Worm (Caenorhabditis elegans) whole organism, L2 larva: ENCODE results near the gene F19B6.1.
A peak's percentile ranks its signal among the peaks of the same experiment; 100 is the strongest.

Source experiments
- C34F6.9 ChIP-seq: fragments of 150-350 bp; optimal IDR thresholded peaks from 2 replicates; lab custom pipeline; 2014; ENCODE audit warnings: missing biosample characterization, missing genetic modification characterization
- F13H6.1 ChIP-seq: sonication (generic microtip); optimal IDR thresholded peaks from 2 replicates; lab custom pipeline; 2016; ENCODE audit warnings: missing genetic modification characterization, missing compliant biosample characterization
- Y55F3AM.14 ChIP-seq: fragments of 200-800 bp; sonication (Bioruptor generic); optimal IDR thresholded peaks from 2 replicates; lab custom pipeline; 2018; ENCODE audit warnings: mild to moderate bottlenecking, missing genetic modification characterization, missing compliant biosample characterization
- aly-2 ChIP-seq: fragments of 150-350 bp; optimal IDR thresholded peaks from 2 replicates; lab custom pipeline; 2014; ENCODE audit warnings: missing biosample characterization, missing genetic modification characterization
- ama-1 ChIP-seq: fragments of 150-350 bp; optimal IDR thresholded peaks from 2 replicates; lab custom pipeline; 2018; ENCODE audit warnings: inconsistent platforms
- ceh-16 ChIP-seq: fragments of 150-350 bp; optimal IDR thresholded peaks from 2 replicates; lab custom pipeline; 2014; ENCODE audit warnings: missing biosample characterization, missing genetic modification characterization
- egl-27 ChIP-seq: sonication (generic microtip); optimal IDR thresholded peaks from 3 replicates; lab custom pipeline; 2017; ENCODE audit warnings: missing biosample characterization, missing genetic modification reagents, missing genetic modification characterization
- elt-1 ChIP-seq: fragments of 150-350 bp; optimal IDR thresholded peaks from 2 replicates; lab custom pipeline; 2014; ENCODE audit warnings: missing biosample characterization, missing genetic modification characterization
- elt-3 ChIP-seq: sonication (generic microtip); optimal IDR thresholded peaks from 2 replicates; lab custom pipeline; 2017; ENCODE audit warnings: missing biosample characterization, missing genetic modification characterization
- fos-1 ChIP-seq: fragments of 150-350 bp; optimal IDR thresholded peaks from 2 replicates; lab custom pipeline; 2014; ENCODE audit warnings: missing biosample characterization, missing genetic modification characterization
- gmeb-1 ChIP-seq: fragments of 150-350 bp; optimal IDR thresholded peaks from 2 replicates; lab custom pipeline; 2014; ENCODE audit warnings: missing biosample characterization, missing genetic modification characterization
- lin-11 ChIP-seq: fragments of 150-350 bp; sonication (generic microtip); optimal IDR thresholded peaks from 2 replicates; lab custom pipeline; 2014; ENCODE audit warnings: missing biosample characterization, missing genetic modification characterization, inconsistent platforms, mixed read lengths
- lin-39 ChIP-seq: fragments of 150-350 bp; optimal IDR thresholded peaks from 2 replicates; lab custom pipeline; 2014; ENCODE audit warnings: missing biosample characterization, missing genetic modification reagents, missing genetic modification characterization
- mab-5 ChIP-seq: fragments of 150-350 bp; optimal IDR thresholded peaks from 2 replicates; lab custom pipeline; 2014; ENCODE audit warnings: missing biosample characterization, missing genetic modification characterization
- mbf-1 ChIP-seq: sonication (generic microtip); optimal IDR thresholded peaks from 2 replicates; lab custom pipeline; 2017; ENCODE audit warnings: missing biosample characterization, missing genetic modification characterization
- mdl-1 ChIP-seq, 2 experiments: fragments of 150-350 bp in 1 of 2; sonication (generic microtip) in 1 of 2; optimal IDR thresholded peaks; 2 replicates each; lab custom pipeline; 2017; ENCODE audit warnings: missing biosample characterization in 2 of 2, missing genetic modification characterization in 2 of 2
- nhr-12 ChIP-seq: fragments of 150-350 bp; optimal IDR thresholded peaks from 2 replicates; lab custom pipeline; 2014; ENCODE audit warnings: missing biosample characterization, missing genetic modification characterization
- nhr-129 ChIP-seq: fragments of 150-350 bp; optimal IDR thresholded peaks from 2 replicates; lab custom pipeline; 2014; ENCODE audit warnings: missing biosample characterization, missing genetic modification characterization
- nhr-23 ChIP-seq: fragments of 150-350 bp; optimal IDR thresholded peaks from 2 replicates; lab custom pipeline; 2014; ENCODE audit warnings: missing biosample characterization, missing genetic modification reagents, missing genetic modification characterization
- nhr-237 ChIP-seq: fragments of 150-350 bp; optimal IDR thresholded peaks from 2 replicates; lab custom pipeline; 2014; ENCODE audit warnings: missing biosample characterization, missing genetic modification characterization
- nhr-25 ChIP-seq: fragments of 150-350 bp; sonication (generic microtip); optimal IDR thresholded peaks from 3 replicates; lab custom pipeline; 2014; ENCODE audit warnings: missing biosample characterization, missing genetic modification characterization
- nhr-6 ChIP-seq: fragments of 150-350 bp; optimal IDR thresholded peaks from 2 replicates; lab custom pipeline; 2014; ENCODE audit warnings: missing biosample characterization, missing genetic modification characterization
- nhr-77 ChIP-seq: fragments of 150-350 bp; optimal IDR thresholded peaks from 2 replicates; lab custom pipeline; 2014; ENCODE audit warnings: missing biosample characterization, missing genetic modification characterization
- peb-1 ChIP-seq: fragments of 150-350 bp; optimal IDR thresholded peaks from 2 replicates; lab custom pipeline; 2014; ENCODE audit warnings: missing biosample characterization, missing genetic modification characterization
- sem-4 ChIP-seq: fragments of 150-350 bp; optimal IDR thresholded peaks from 2 replicates; lab custom pipeline; 2014; ENCODE audit warnings: missing biosample characterization, missing genetic modification reagents, missing genetic modification characterization
- skn-1 ChIP-seq: sonication (generic microtip); optimal IDR thresholded peaks from 2 replicates; lab custom pipeline; 2017; ENCODE audit warnings: missing biosample characterization, missing genetic modification characterization
- sma-3 ChIP-seq: sonication (generic microtip); optimal IDR thresholded peaks from 2 replicates; lab custom pipeline; 2016; ENCODE audit warnings: missing genetic modification reagents, missing genetic modification characterization, missing compliant biosample characterization
- sma-9 ChIP-seq, 2 experiments: fragments of 150-350 bp in 1 of 2; sonication (generic microtip) in 1 of 2; optimal IDR thresholded peaks; 2 replicates each; lab custom pipeline; 2014 to 2016; ENCODE audit warnings: missing genetic modification characterization in 2 of 2, mild to moderate bottlenecking in 1 of 2, missing biosample characterization in 1 of 2, missing compliant biosample characterization in 1 of 2, missing genetic modification reagents in 1 of 2, moderate library complexity in 1 of 2
- snpc-4 ChIP-seq: fragments of 150-350 bp; optimal IDR thresholded peaks from 2 replicates; lab custom pipeline; 2014; ENCODE audit warnings: missing biosample characterization, missing genetic modification characterization
- unc-39 ChIP-seq: fragments of 150-350 bp; optimal IDR thresholded peaks from 2 replicates; lab custom pipeline; 2014; ENCODE audit warnings: missing biosample characterization, missing genetic modification characterization
- unc-55 ChIP-seq: fragments of 150-350 bp; sonication (generic microtip); optimal IDR thresholded peaks from 3 replicates; lab custom pipeline; 2014; ENCODE audit warnings: missing biosample characterization, missing genetic modification reagents, missing genetic modification characterization
- zag-1 ChIP-seq: fragments of 150-350 bp; optimal IDR thresholded peaks from 2 replicates; lab custom pipeline; 2014; ENCODE audit warnings: missing biosample characterization, missing genetic modification characterization
- ztf-1 ChIP-seq: fragments of 200-800 bp; sonication (Bioruptor generic); conservative IDR thresholded peaks from 2 replicates; pipeline ENCODE4 v1.3.6; 2022; ENCODE audit warnings: missing genetic modification characterization, missing compliant biosample characterization
- ztf-4 ChIP-seq: fragments of 150-350 bp; optimal IDR thresholded peaks from 2 replicates; lab custom pipeline; 2014; ENCODE audit warnings: missing biosample characterization, missing genetic modification characterization

F19B6.1 gene

DNA sequence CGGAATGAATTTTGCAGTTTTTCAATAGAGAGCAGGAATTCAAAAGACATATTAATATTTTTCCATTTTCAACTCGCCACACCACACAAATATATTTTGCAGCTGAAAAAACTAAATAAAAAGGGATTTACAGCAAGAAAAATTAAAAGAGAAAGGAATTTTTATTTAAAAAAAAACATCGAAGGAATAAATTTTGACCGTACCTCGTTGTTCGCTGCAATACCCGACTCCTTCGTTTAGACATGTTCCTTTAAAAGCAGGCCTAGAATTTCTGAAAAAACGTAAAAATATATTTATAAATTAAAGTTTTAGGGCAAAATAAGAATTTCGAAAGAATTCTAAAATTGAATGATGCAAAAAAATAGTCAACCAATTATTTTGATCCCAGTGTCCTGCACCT lies at the start of gene F19B6.1:
Gene F19B6.1, minus strand, starts transcription at position 278 of the 400 bp plus-strand sequence.
- TF ChIP-seq C34F6.9 (tag; lab: Kevin White, UChicago) (no peak), unc-39 (tag; lab: Kevin White, UChicago) (no peak), F13H6.1 (tag; lab: Kevin White, UChicago) (no peak), ceh-16 (tag; lab: Kevin White, UChicago) (no peak), gmeb-1 (no peak), ztf-1 (GFP tag; lab: Robert Waterston, UW) (no peak), elt-3 (tag; lab: Kevin White, UChicago) (no peak), unc-55 (no peak), zag-1 (tag; lab: Kevin White, UChicago) (no peak), nhr-77 (tag; lab: Kevin White, UChicago) (no peak), ama-1 (lab: Kevin White, UChicago) (no peak), sma-9 (GFP tag; optimal IDR thresholded peaks at IDR 0.05; lab: Kevin White, UChicago) (no peak), sma-9 (tag; optimal IDR thresholded peaks at IDR 0.05; lab: Kevin White, UChicago) (no peak), mdl-1 (tag; optimal IDR thresholded peaks at IDR 0.05; lab: Kevin White, UChicago) (no peak), ztf-4 (tag; lab: Kevin White, UChicago) (no peak), nhr-23 (tag; lab: Kevin White, UChicago) (no peak)

DNA sequence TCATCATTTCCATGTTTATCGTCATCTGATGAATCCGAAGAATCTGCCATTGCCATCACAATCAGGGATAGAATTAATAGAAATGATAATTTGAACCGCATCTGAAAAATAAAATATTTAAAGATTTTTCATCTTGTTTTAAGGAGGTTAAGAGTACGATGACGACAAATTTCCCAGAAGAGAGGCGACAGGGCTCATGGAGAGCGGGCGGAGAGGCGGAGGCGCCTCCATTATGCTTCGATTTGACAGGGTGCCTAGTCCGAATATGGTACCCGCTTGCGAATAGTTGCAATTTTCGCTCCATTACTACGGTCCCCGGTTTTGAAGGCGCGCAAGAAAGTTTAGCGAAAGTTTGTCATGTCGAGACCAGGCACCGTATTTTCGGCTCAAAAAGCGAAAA lies 49.2 kb upstream of the F19B6.1 start, which contains the start of gene F28D1.6:
Gene F28D1.6, minus strand, starts transcription at position 101 of the 400 bp plus-strand sequence.
- no peak for TF ChIP-seq nhr-25 (tag; lab: Kevin White, UChicago)
- TF ChIP-seq mbf-1 (tag; lab: Kevin White, UChicago): no peak
- no peak for TF ChIP-seq mab-5 (tag; lab: Kevin White, UChicago)
- no peak for TF ChIP-seq peb-1
- no peak for TF ChIP-seq nhr-129 (tag; lab: Kevin White, UChicago)
- TF ChIP-seq, all 48 proteins: peak for 0

DNA sequence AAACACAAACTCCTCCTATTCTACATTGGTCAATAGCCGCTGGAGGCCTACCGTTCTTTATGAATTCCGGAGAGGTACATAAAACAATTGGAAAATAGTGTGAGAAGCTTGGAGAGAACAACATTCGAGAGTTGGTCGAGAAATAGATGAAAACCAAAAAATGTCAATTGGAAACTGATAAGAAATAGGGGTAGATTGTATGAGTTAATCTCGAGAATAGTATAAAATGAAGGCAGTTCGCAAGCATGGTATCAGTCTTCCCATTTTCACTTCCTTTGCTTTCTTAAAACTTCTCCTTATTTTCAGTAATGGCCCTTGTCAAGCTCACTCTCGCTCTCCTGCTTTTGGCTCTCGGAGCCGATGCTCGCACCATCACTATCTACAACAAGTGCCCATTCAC lies 47.0 kb upstream of the F19B6.1 start, which contains the start of gene thn-2:
Gene thn-2, plus strand, starts transcription at position 307 of the 400 bp plus-strand sequence.
- no peak for TF ChIP-seq ceh-16 (tag; lab: Kevin White, UChicago)
- TF ChIP-seq unc-55: no peak
- TF ChIP-seq nhr-237 (tag; lab: Kevin White, UChicago): no peak
- no peak for TF ChIP-seq ama-1 (lab: Kevin White, UChicago)
- TF ChIP-seq aly-2 (tag; lab: Kevin White, UChicago): no peak
- no peak for TF ChIP-seq fos-1 (tag; lab: Kevin White, UChicago)
- TF ChIP-seq elt-1 (tag; lab: Kevin White, UChicago): no peak
- TF ChIP-seq zag-1 (tag; lab: Kevin White, UChicago): no peak
- TF ChIP-seq Y55F3AM.14 (GFP tag; lab: Kevin White, UChicago): no peak
- no peak for TF ChIP-seq C34F6.9 (tag; lab: Kevin White, UChicago)
- no peak for TF ChIP-seq lin-39 (tag; lab: Kevin White, UChicago)
- no peak for TF ChIP-seq lin-11 (tag; lab: Kevin White, UChicago)

DNA sequence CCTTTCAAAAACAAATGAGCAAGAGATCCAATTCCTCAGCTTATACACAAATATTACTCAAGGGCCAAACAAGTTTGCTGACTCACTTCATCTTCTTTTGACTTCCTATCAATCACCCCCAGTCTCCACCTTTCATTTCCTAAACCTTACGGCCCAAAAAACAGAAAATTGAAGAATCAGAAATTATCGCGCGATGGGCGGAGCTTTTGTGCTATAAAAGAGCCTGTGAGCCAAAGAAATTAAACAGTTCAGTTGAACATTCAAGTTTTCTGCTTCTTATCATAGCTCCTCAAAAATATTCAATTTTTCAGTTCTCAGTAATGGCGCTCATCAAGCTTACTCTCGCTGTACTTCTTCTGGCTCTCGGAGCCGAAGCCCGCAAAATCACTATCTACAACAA lies 43.9 kb upstream of the F19B6.1 start, which contains the start of gene thn-1:
Gene thn-1, plus strand, starts transcription at position 301 of the 400 bp plus-strand sequence.
- no peak for TF ChIP-seq egl-27
- TF ChIP-seq ztf-1 (GFP tag; lab: Robert Waterston, UW): no peak
- TF ChIP-seq nhr-12: no peak
- no peak for TF ChIP-seq sma-3 (GFP tag; lab: Kevin White, UChicago)
- TF ChIP-seq skn-1 (tag; lab: Kevin White, UChicago): no peak
- TF ChIP-seq sma-9 (GFP tag; optimal IDR thresholded peaks at IDR 0.05; lab: Kevin White, UChicago): no peak
- no peak for TF ChIP-seq sma-9 (tag; optimal IDR thresholded peaks at IDR 0.05; lab: Kevin White, UChicago)
- no peak for TF ChIP-seq sem-4
- no peak for TF ChIP-seq ama-1 (lab: Kevin White, UChicago)
- no peak for TF ChIP-seq nhr-6 (tag; lab: Kevin White, UChicago)
- no peak for TF ChIP-seq elt-1 (tag; lab: Kevin White, UChicago)
- no peak for TF ChIP-seq snpc-4 (tag; lab: Kevin White, UChicago)
- no peak for TF ChIP-seq lin-11 (tag; lab: Kevin White, UChicago)

DNA sequence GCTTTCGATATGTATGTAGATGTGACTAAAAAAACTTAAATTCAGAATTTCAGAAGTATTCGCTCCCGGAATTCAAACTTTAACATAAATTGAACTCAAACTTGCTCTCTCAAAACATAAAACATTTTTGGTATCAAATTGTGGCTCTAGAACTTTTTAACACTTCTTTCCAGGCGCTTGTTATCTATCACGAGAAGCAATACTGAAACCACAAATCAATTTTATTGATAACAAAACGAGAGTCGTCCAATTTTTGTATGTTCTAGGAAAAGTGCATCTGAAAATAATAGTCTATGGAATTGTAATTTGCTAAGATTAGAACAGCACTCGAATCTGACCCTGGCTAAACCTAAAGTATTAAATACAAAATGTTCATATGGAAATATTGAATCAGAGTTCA lies 43.0 kb upstream of the F19B6.1 start:
- TF ChIP-seq egl-27 (no peak), fos-1 (tag; lab: Kevin White, UChicago) (peak; percentile 75)
